Worm (Caenorhabditis elegans) whole organism, L1 larva: ENCODE results near the gene elp-1.

Source experiments
- C34B4.2 ChIP-seq: sonication (generic microtip); optimal IDR thresholded peaks from 2 replicates; lab custom pipeline; 2017; ENCODE audit warnings: mild to moderate bottlenecking, missing genetic modification characterization, missing compliant biosample characterization
- alr-1 ChIP-seq: fragments of 200-800 bp; sonication (Bioruptor generic); optimal IDR thresholded peaks from 2 replicates; lab custom pipeline; 2018; ENCODE audit warnings: borderline replicate concordance, mild to moderate bottlenecking, missing genetic modification characterization, missing compliant biosample characterization
- aly-2 ChIP-seq: fragments of 150-350 bp; optimal IDR thresholded peaks from 2 replicates; lab custom pipeline; 2014; ENCODE audit warnings: missing biosample characterization, missing genetic modification characterization
- ceh-63 ChIP-seq: fragments of 200-800 bp; sonication (Bioruptor generic); optimal IDR thresholded peaks from 2 replicates; lab custom pipeline; 2018; ENCODE audit warnings: mild to moderate bottlenecking, missing genetic modification characterization, missing compliant biosample characterization
- ceh-88 ChIP-seq: fragments of 200-800 bp; sonication (Bioruptor generic); IDR thresholded peaks from 2 replicates; pipeline ENCODE4 v1.3.6; 2022; ENCODE audit warnings: missing genetic modification characterization, missing compliant biosample characterization
- ces-1 ChIP-seq: fragments of 150-350 bp; optimal IDR thresholded peaks from 2 replicates; lab custom pipeline; 2014; ENCODE audit warnings: missing biosample characterization, missing genetic modification reagents, missing genetic modification characterization
- dpl-1 ChIP-seq, 3 experiments: fragments of 150-350 bp in 2 of 3; sonication (generic microtip) in 1 of 3; optimal IDR thresholded peaks; 2 replicates each; lab custom pipeline; 2014 to 2017; ENCODE audit warnings: missing biosample characterization in 3 of 3, missing genetic modification characterization in 3 of 3, missing genetic modification reagents in 3 of 3
- dsc-1 ChIP-seq: sonication (generic microtip); optimal IDR thresholded peaks from 2 replicates; lab custom pipeline; 2016; ENCODE audit warnings: mild to moderate bottlenecking, missing genetic modification characterization, missing compliant biosample characterization
- efl-1 ChIP-seq, 4 experiments: fragments of 150-350 bp; optimal IDR thresholded peaks in 3 of 4; peaks in 1 of 4; 1 replicate in 1 of 4; 2 replicates in 3 of 4; lab custom pipeline; 2014; ENCODE audit warnings: missing biosample characterization in 2 of 4, missing genetic modification characterization in 2 of 4, missing genetic modification reagents in 2 of 4
- efl-3 ChIP-seq: fragments of 200-800 bp; sonication (Bioruptor generic); optimal IDR thresholded peaks from 2 replicates; lab custom pipeline; 2018; ENCODE audit warnings: mild to moderate bottlenecking, missing genetic modification characterization, missing compliant biosample characterization
- elt-3 ChIP-seq, 6 experiments: fragments of 150-350 bp in 1 of 6; sonication (generic microtip); optimal IDR thresholded peaks; 2 replicates each; lab custom pipeline; 2017 to 2018; ENCODE audit warnings: missing biosample characterization in 6 of 6, missing genetic modification characterization in 6 of 6, inconsistent platforms in 1 of 6
- ets-5 ChIP-seq: fragments of 200-800 bp; sonication (Bioruptor generic); IDR thresholded peaks from 2 replicates; pipeline ENCODE4 v1.3.6; 2022; ENCODE audit warnings: missing genetic modification characterization, missing compliant biosample characterization
- fkh-8 ChIP-seq: sonication (generic microtip); optimal IDR thresholded peaks from 2 replicates; lab custom pipeline; 2016; ENCODE audit warnings: mild to moderate bottlenecking, missing genetic modification characterization, missing compliant biosample characterization
- fos-1 ChIP-seq: fragments of 150-350 bp; optimal IDR thresholded peaks from 2 replicates; lab custom pipeline; 2014; ENCODE audit warnings: missing biosample characterization, missing genetic modification characterization
- hlh-17 ChIP-seq: fragments of 200-800 bp; sonication (Bioruptor generic); optimal IDR thresholded peaks from 2 replicates; lab custom pipeline; 2018; ENCODE audit warnings: missing genetic modification characterization, mild to moderate bottlenecking, missing compliant biosample characterization, moderate library complexity, borderline replicate concordance
- lin-13 ChIP-seq: fragments of 150-350 bp; optimal IDR thresholded peaks from 2 replicates; lab custom pipeline; 2014; ENCODE audit warnings: missing biosample characterization, missing genetic modification reagents, missing genetic modification characterization
- lin-14 ChIP-seq: fragments of 200-800 bp; sonication (Bioruptor generic); optimal IDR thresholded peaks from 2 replicates; lab custom pipeline; 2018; ENCODE audit warnings: mild to moderate bottlenecking, missing genetic modification characterization, moderate library complexity, missing compliant biosample characterization
- lin-15B ChIP-seq: fragments of 150-350 bp; sonication (generic microtip); optimal IDR thresholded peaks from 3 replicates; lab custom pipeline; 2014; ENCODE audit warnings: missing biosample characterization, missing genetic modification characterization
- lin-35 ChIP-seq, 2 experiments: fragments of 150-350 bp; optimal IDR thresholded peaks; 2 replicates each; lab custom pipeline; 2014; ENCODE audit warnings: missing biosample characterization in 2 of 2, missing genetic modification characterization in 2 of 2, missing genetic modification reagents in 2 of 2
- lsy-2 ChIP-seq, 2 experiments: fragments of 150-350 bp; optimal IDR thresholded peaks; 2 replicates each; lab custom pipeline; 2014; ENCODE audit warnings: missing biosample characterization in 2 of 2, missing genetic modification characterization in 2 of 2
- mab-9 ChIP-seq: fragments of 200-800 bp; sonication (Bioruptor generic); IDR thresholded peaks from 2 replicates; pipeline ENCODE4 v1.3.6; 2022; ENCODE audit warnings: missing genetic modification reagents, missing genetic modification characterization, missing compliant biosample characterization
- mef-2 ChIP-seq: fragments of 150-350 bp; optimal IDR thresholded peaks from 2 replicates; lab custom pipeline; 2014; ENCODE audit warnings: missing biosample characterization, missing genetic modification characterization
- mep-1 ChIP-seq: fragments of 150-350 bp; optimal IDR thresholded peaks from 2 replicates; lab custom pipeline; 2014; ENCODE audit warnings: missing biosample characterization, missing genetic modification characterization
- nhr-19 ChIP-seq: fragments of 200-800 bp; sonication (Bioruptor generic); conservative IDR thresholded peaks from 2 replicates; pipeline ENCODE4 v1.3.6; 2022; ENCODE audit warnings: missing genetic modification characterization, missing compliant biosample characterization
- nhr-20 ChIP-seq: sonication (generic microtip); optimal IDR thresholded peaks from 2 replicates; lab custom pipeline; 2016; ENCODE audit warnings: mild to moderate bottlenecking, missing genetic modification characterization, missing compliant biosample characterization
- nhr-237 ChIP-seq: fragments of 150-350 bp; optimal IDR thresholded peaks from 2 replicates; lab custom pipeline; 2014; ENCODE audit warnings: missing biosample characterization, missing genetic modification characterization
- nhr-28 ChIP-seq: fragments of 150-350 bp; optimal IDR thresholded peaks from 2 replicates; lab custom pipeline; 2014; ENCODE audit warnings: missing biosample characterization, missing genetic modification characterization
- nhr-71 ChIP-seq: sonication (generic microtip); optimal IDR thresholded peaks from 2 replicates; lab custom pipeline; 2016; ENCODE audit warnings: mild to moderate bottlenecking, missing genetic modification characterization, moderate library complexity, missing compliant biosample characterization
- nhr-76 ChIP-seq: sonication (generic microtip); optimal IDR thresholded peaks from 2 replicates; lab custom pipeline; 2017; ENCODE audit warnings: missing biosample characterization, missing genetic modification characterization
- nhr-77 ChIP-seq: fragments of 150-350 bp; optimal IDR thresholded peaks from 2 replicates; lab custom pipeline; 2014; ENCODE audit warnings: missing biosample characterization, missing genetic modification characterization
- nhr-85 ChIP-seq: sonication (generic microtip); peaks from one replicate; lab custom pipeline; 2016; ENCODE audit warnings: missing genetic modification characterization, inconsistent platforms, missing compliant biosample characterization
- nhr-90 ChIP-seq: sonication (generic microtip); optimal IDR thresholded peaks from 2 replicates; lab custom pipeline; 2016; ENCODE audit warnings: mild to moderate bottlenecking, missing genetic modification characterization, missing compliant biosample characterization; ENCODE audit not compliant: poor library complexity
- pag-3 ChIP-seq: sonication (generic microtip); optimal IDR thresholded peaks from 2 replicates; lab custom pipeline; 2017; ENCODE audit warnings: missing genetic modification characterization, mild to moderate bottlenecking, missing compliant biosample characterization, antibody characterized with exemption, borderline replicate concordance; ENCODE audit not compliant: insufficient read depth
- skn-1 ChIP-seq: fragments of 150-350 bp; optimal IDR thresholded peaks from 2 replicates; lab custom pipeline; 2014; ENCODE audit warnings: missing biosample characterization, missing genetic modification characterization
- snpc-4 ChIP-seq: fragments of 150-350 bp; optimal IDR thresholded peaks from 2 replicates; lab custom pipeline; 2014; ENCODE audit warnings: missing biosample characterization, missing genetic modification characterization
- snu-23 ChIP-seq: sonication (generic microtip); optimal IDR thresholded peaks from 2 replicates; lab custom pipeline; 2016; ENCODE audit warnings: missing genetic modification characterization, missing compliant biosample characterization
- sup-37 ChIP-seq: fragments of 200-800 bp; sonication (Bioruptor generic); optimal IDR thresholded peaks from 2 replicates; lab custom pipeline; 2018; ENCODE audit warnings: mild to moderate bottlenecking, missing genetic modification characterization, missing compliant biosample characterization
- tbx-2 ChIP-seq: sonication (generic microtip); optimal IDR thresholded peaks from 2 replicates; lab custom pipeline; 2016; ENCODE audit warnings: missing genetic modification characterization, missing compliant biosample characterization
- tlp-1 ChIP-seq: fragments of 150-350 bp; optimal IDR thresholded peaks from 2 replicates; lab custom pipeline; 2014; ENCODE audit warnings: missing biosample characterization, missing genetic modification characterization
- unc-98 ChIP-seq: fragments of 200-800 bp; sonication (Bioruptor generic); IDR thresholded peaks from 2 replicates; pipeline ENCODE4 v1.3.6; 2022; ENCODE audit warnings: missing genetic modification characterization, missing compliant biosample characterization
- zag-1 ChIP-seq: fragments of 150-350 bp; optimal IDR thresholded peaks from 2 replicates; lab custom pipeline; 2014; ENCODE audit warnings: missing biosample characterization, missing genetic modification characterization

elp-1 gene

ce11 chrV:20749098-20749497 is 20.9 kb downstream of the elp-1 start (continued):
- no peak for TF ChIP-seq dsc-1 (tag; lab: Kevin White, UChicago)
- TF ChIP-seq nhr-71 = peak; percentile 21
- TF ChIP-seq dpl-1 (GFP tag; optimal IDR thresholded peaks at IDR 0.05; lab: Kevin White, UChicago) = no peak
- TF ChIP-seq unc-98 = no peak
- no peak for TF ChIP-seq efl-1 (optimal IDR thresholded peaks at IDR 0.05; lab: Kevin White, UChicago)
- TF ChIP-seq efl-1 (GFP tag; optimal IDR thresholded peaks at IDR 0.05 in 1 of 2; lab: Kevin White, UChicago) = no peak
- peak; percentile 27 for TF ChIP-seq nhr-20 (tag; lab: Kevin White, UChicago)
- no peak for TF ChIP-seq fkh-8 (tag; lab: Kevin White, UChicago)
- TF ChIP-seq nhr-237 (tag; lab: Kevin White, UChicago) = no peak
- peak; percentile 37 for TF ChIP-seq lin-14
- peak in 1 of 2 experiments; percentile 86 for TF ChIP-seq lsy-2 (tag; optimal IDR thresholded peaks at IDR 0.05; lab: Kevin White, UChicago)
- no peak for TF ChIP-seq ces-1 (GFP tag; lab: Kevin White, UChicago)

- TF ChIP-seq nhr-20 (tag; lab: Kevin White, UChicago) = no peak
- no peak for TF ChIP-seq lin-35 (GFP tag; optimal IDR thresholded peaks at IDR 0.05; lab: Kevin White, UChicago)
- no peak for TF ChIP-seq ets-5 (GFP tag; lab: Robert Waterston, UW)
- no peak for TF ChIP-seq aly-2
- no peak for TF ChIP-seq tbx-2 (tag; lab: Kevin White, UChicago)
- TF ChIP-seq lin-15B (tag; lab: Kevin White, UChicago) = no peak
- no peak for TF ChIP-seq nhr-90
- TF ChIP-seq tlp-1 (tag; lab: Kevin White, UChicago) = no peak
- TF ChIP-seq elt-3 (tag; optimal IDR thresholded peaks at IDR 0.05; lab: Kevin White, UChicago) = no peak
These were observed 22.0 kb downstream of the elp-1 start for ce11 chrV:20747964-20748363.

- TF ChIP-seq snu-23 (GFP tag; lab: Kevin White, UChicago) (no peak), efl-1 (optimal IDR thresholded peaks at IDR 0.05; lab: Kevin White, UChicago) (no peak), efl-1 (GFP tag; optimal IDR thresholded peaks at IDR 0.05 in 1 of 2; lab: Kevin White, UChicago) (peak in 1 of 2 experiments; percentile 72)
These were observed 23.2 kb downstream of the elp-1 start for ce11 chrV:20746805-20747204.

ce11 chrV:20745278-20745677 is 24.7 kb downstream of the elp-1 start:
- no peak for TF ChIP-seq efl-1 (optimal IDR thresholded peaks at IDR 0.05; lab: Kevin White, UChicago)
- peak in 1 of 2 experiments; percentile 8 for TF ChIP-seq efl-1 (GFP tag; optimal IDR thresholded peaks at IDR 0.05 in 1 of 2; lab: Kevin White, UChicago)
- TF ChIP-seq sup-37 (GFP tag; lab: Kevin White, UChicago) = no peak
- TF ChIP-seq, all 84 proteins: peak for 1

ce11 chrV:20744290-20744837 is 25.6 kb downstream of the elp-1 start, which contains the start of gene dnj-25:
Gene dnj-25 (minus strand): TSS chrV:20744346.
- TF ChIP-seq zag-1 (tag; lab: Kevin White, UChicago) (no peak), snpc-4 (tag; lab: Kevin White, UChicago) (no peak), efl-1 (optimal IDR thresholded peaks at IDR 0.05; lab: Kevin White, UChicago) (peak; percentile 35 to 46), efl-1 (GFP tag; optimal IDR thresholded peaks at IDR 0.05 in 1 of 2; lab: Kevin White, UChicago) (peak; percentile 31 to 89), dsc-1 (tag; lab: Kevin White, UChicago) (no peak), hlh-17 (no peak), nhr-90 (no peak), mab-9 (no peak), lin-35 (GFP tag; optimal IDR thresholded peaks at IDR 0.05; lab: Kevin White, UChicago) (peak; percentile 19 to 50), C34B4.2 (tag; lab: Kevin White, UChicago) (no peak), fos-1 (tag; lab: Kevin White, UChicago) (no peak), nhr-85 (tag; lab: Kevin White, UChicago) (no peak), alr-1 (tag; lab: Kevin White, UChicago) (no peak), skn-1 (peak; percentile 37), mef-2 (tag; lab: Kevin White, UChicago) (no peak), mep-1 (tag; lab: Kevin White, UChicago) (peak; percentile 51), nhr-237 (tag; lab: Kevin White, UChicago) (no peak), aly-2 (no peak), nhr-77 (no peak), lin-13 (GFP tag; lab: Kevin White, UChicago) (no peak), efl-3 (no peak), ceh-63 (GFP tag; lab: Kevin White, UChicago) (no peak), nhr-28 (tag; lab: Kevin White, UChicago) (no peak), tbx-2 (tag; lab: Kevin White, UChicago) (no peak), ces-1 (GFP tag; lab: Kevin White, UChicago) (no peak), unc-98 (no peak), nhr-76 (no peak), nhr-19 (GFP tag; lab: Robert Waterston, UW) (no peak), pag-3 (tag; lab: Kevin White, UChicago) (no peak), ceh-88 (no peak)
